Worm (Caenorhabditis elegans): Measurements from ENCODE around the gene C44B7.7.

C44B7.7 gene

DNA sequence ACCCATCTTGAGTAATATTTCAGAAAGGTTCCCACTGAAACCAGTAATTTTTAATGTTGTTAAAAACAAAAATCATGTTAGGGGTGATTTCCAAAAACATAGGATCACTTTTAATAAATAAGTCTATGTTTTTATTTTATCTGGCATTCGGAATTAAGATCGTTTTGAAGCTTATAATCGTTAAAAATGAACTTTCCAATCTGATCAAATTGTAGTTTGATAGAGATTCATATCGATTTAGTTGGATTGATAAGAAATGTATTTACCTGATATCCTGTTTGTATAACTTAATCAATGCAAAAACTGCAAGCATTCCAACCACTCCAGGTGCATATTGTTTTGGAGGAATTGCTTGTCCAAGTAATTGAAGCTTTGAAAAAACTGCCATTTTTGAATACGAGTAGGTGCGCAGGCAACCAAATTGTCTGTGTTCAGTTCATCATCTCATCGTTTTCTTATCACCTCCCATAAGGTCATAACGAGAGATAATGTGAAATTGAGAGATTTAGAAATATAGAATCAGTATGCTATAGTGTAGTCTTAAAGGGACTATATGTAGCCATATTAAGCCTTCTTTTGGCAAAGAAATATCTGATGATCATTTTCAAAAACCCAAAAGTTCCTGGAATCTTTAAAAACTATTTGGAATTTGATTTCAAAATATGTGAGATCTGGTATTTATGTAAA, 7.5 kb upstream of the C44B7.7 start, which contains the start of gene pmp-2:
pmp-2 (minus strand) TSS at position 487 of the 687 bp plus-strand sequence.
- TF ChIP-seq snpc-4 (tag; optimal IDR thresholded peaks at IDR 0.05) (no peak), ceh-28 (tag; optimal IDR thresholded peaks at IDR 0.05) (peak; percentile 6), nhr-76 (tag; optimal IDR thresholded peaks at IDR 0.05) (peak; percentile 42), nhr-43 (tag; optimal IDR thresholded peaks at IDR 0.05; ENCODE audit: poor library complexity, severe bottlenecking) (peak; percentile 18), elt-2 (tag; optimal IDR thresholded peaks at IDR 0.05) (peak; percentile 40), ztf-11 (tag; optimal IDR thresholded peaks at IDR 0.05) (no peak), ceh-9 (tag; optimal IDR thresholded peaks at IDR 0.05) (no peak), pqm-1 (tag; optimal IDR thresholded peaks at IDR 0.05) (peak; percentile 8), nhr-23 (tag; optimal IDR thresholded peaks at IDR 0.05) (peak; percentile 11)

DNA sequence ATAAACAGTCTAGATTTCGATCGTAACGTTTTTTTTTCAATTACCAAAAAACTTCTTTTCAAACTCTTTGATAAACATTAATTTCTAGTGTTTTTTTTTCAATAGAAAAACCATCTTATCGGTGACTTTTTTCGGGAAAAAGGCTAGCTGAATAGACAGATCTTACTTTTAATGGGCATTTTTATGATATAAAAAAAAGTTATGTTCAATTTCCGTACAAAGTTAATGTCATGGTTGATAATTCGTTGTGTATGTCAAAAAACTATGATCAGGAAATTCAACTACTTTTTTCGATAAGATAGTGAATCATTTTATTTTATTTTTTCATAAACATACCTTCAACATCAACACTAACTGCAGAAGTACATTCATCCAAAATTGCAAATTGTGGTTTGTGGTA, 4.6 kb upstream of the C44B7.7 start:
- TF ChIP-seq elt-2 (tag; optimal IDR thresholded peaks at IDR 0.05) (peak; percentile 64), ceh-82 (tag; optimal IDR thresholded peaks at IDR 0.05) (no peak), ZK546.5 (tag; optimal IDR thresholded peaks at IDR 0.05) (no peak)

DNA sequence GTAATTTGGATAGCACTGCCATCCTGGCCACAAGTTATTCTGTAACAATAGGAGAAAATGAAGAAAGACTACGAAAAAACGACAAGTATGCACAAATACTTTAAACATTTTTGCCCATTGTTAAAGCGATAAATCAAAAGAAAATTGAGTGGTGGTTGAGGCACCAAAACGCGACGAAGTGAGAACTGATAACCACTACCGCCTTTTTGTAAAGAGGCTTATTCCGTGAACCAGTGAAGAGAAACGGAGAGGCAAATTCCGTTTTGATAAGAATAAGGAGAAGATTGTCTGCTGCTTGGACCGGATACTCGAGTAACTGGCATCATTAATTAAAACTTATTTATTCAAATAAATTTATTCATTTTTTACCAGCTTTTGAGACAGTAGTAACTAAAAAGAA, 3.7 kb upstream of the C44B7.7 start, which contains the start of gene pmp-1:
pmp-1 (minus strand) TSS at position 39 of the 400 bp plus-strand sequence.
- TF ChIP-seq pqm-1 (tag; optimal IDR thresholded peaks at IDR 0.05) (peak; percentile 54), egl-27 (tag; optimal IDR thresholded peaks at IDR 0.05) (no peak), elt-2 (tag; optimal IDR thresholded peaks at IDR 0.05) (peak; percentile 80)

DNA sequence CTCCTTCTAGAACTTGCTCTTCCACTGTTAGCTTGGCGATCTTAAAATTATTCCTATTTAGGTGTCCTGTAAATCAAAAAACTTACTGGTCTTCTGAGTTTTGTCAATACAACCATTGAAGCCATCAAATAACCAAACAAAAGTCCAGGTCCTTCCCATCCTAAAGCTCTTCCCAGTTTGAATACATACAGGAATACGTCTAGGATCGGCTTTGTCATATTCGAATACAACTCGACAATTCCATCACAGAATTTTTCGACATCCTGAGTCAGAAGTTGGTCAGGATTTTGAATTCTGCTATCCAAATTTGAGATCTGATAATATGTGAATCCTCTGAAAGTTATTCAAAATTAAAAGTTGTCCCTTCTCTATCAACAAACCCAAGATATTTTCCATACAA, 2.4 kb upstream of the C44B7.7 start:
- TF ChIP-seq fos-1 (tag; optimal IDR thresholded peaks at IDR 0.05): no peak
- TF ChIP-seq lsy-12 (tag; optimal IDR thresholded peaks at IDR 0.05): no peak
- TF ChIP-seq zag-1 (tag; optimal IDR thresholded peaks at IDR 0.05): no peak
- TF ChIP-seq nhr-43 (tag; optimal IDR thresholded peaks at IDR 0.05; ENCODE audit: poor library complexity, severe bottlenecking): no peak

DNA sequence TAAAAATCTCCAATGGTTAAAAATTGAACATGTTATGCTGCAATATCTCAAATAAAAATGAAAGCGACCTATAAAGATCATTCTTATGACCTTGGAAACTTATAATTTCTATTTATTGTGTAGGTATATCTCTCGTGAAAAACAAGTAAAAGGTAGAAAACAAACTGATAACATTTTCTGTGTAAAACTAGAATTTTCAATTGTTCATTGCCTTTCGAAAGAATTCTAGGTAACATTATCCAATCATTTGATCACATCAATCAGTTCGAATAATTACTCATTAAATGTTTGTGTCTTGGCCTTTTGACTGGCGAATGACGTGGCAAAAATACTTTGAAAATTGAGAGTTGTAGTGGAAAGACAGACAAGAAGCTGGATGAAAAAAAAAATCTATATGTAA, 2.1 kb downstream of the C44B7.7 start:
- TF ChIP-seq eor-1 (tag; optimal IDR thresholded peaks at IDR 0.05): no peak

DNA sequence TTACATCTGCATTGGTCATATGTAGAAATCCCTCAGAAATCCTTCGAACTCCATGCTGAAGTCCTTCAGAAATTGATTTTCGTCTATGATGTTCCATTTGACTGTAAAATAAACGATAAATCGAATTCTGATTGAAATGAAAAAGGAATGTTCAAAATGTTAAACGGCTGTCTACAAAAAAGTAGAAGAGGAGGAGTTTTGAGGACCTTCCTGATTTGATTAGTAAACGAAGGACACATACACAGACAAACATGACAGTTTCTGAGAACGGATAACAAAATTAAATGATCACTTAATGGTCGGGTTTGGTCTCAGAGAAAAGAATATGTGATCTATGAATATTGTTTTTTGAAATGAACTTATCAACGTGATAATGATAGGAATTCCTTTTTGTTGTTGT, 3.0 kb downstream of the C44B7.7 start, which contains the start of gene slc-36.5:
slc-36.5 (minus strand) TSS at position 101 of the 400 bp plus-strand sequence.
- TF ChIP-seq snpc-4 (tag; optimal IDR thresholded peaks at IDR 0.05) (no peak), pqm-1 (tag; optimal IDR thresholded peaks at IDR 0.05) (no peak), ztf-4 (tag; optimal IDR thresholded peaks at IDR 0.05) (no peak), nhr-12 (tag; optimal IDR thresholded peaks at IDR 0.05) (no peak), nhr-67 (tag; optimal IDR thresholded peaks at IDR 0.05) (no peak), elt-3 (tag; optimal IDR thresholded peaks at IDR 0.05) (no peak), jun-1 (tag; optimal IDR thresholded peaks at IDR 0.05) (no peak), ceh-16 (tag; optimal IDR thresholded peaks at IDR 0.05) (no peak), R02D3.7 (tag; optimal IDR thresholded peaks at IDR 0.05) (no peak), mdl-1 (tag; optimal IDR thresholded peaks at IDR 0.05) (no peak), ZK546.5 (tag; optimal IDR thresholded peaks at IDR 0.05) (no peak), ceh-9 (tag; optimal IDR thresholded peaks at IDR 0.05) (no peak), nhr-237 (tag; optimal IDR thresholded peaks at IDR 0.05) (no peak), lin-15B (tag; optimal IDR thresholded peaks at IDR 0.05) (no peak)

DNA sequence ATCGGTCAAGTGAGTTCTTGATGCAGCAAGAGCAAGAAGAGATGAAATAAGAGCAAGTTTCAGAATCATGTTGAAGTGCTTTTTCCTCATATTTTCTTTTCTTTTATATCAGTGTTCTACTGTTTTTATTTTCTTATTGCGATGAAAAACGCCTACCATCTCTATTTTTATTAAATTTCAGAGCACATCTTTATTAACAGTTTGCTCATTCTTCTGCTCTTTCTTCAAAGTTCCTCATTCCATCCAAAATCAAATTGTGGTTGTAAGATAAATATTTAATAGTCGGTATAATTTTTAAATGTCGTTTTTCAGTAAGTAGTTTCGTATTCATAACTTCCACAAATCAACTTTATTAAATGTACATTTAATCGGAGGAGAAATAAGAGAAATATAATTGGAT, 7.5 kb downstream of the C44B7.7 start, which contains the start of gene C44B7.5:
C44B7.5 (minus strand) TSS at position 101 of the 400 bp plus-strand sequence.
- no peak for TF ChIP-seq mml-1 (tag; optimal IDR thresholded peaks at IDR 0.05)
- no peak for TF ChIP-seq ceh-82 (tag; optimal IDR thresholded peaks at IDR 0.05)
- no peak for TF ChIP-seq eor-1 (tag; optimal IDR thresholded peaks at IDR 0.05)
- no peak for TF ChIP-seq nfya-1 (tag; optimal IDR thresholded peaks at IDR 0.05; ENCODE audit: insufficient read depth)
- TF ChIP-seq lin-39 (tag; optimal IDR thresholded peaks at IDR 0.05): no peak
- no peak for TF ChIP-seq egl-5 (tag; optimal IDR thresholded peaks at IDR 0.05)
- TF ChIP-seq elt-3 (tag; optimal IDR thresholded peaks at IDR 0.05): no peak
- no peak for TF ChIP-seq hmg-11 (tag; optimal IDR thresholded peaks at IDR 0.05)
- no peak for TF ChIP-seq skn-1 (tag; optimal IDR thresholded peaks at IDR 0.05)
- TF ChIP-seq ztf-4 (tag; optimal IDR thresholded peaks at IDR 0.05): no peak
- no peak for TF ChIP-seq sea-2 (GFP tag; optimal IDR thresholded peaks at IDR 0.05)

Measured in whole organism, L3 larva.